Worm (Caenorhabditis elegans): ENCODE results near the gene ugt-30.

DNA sequence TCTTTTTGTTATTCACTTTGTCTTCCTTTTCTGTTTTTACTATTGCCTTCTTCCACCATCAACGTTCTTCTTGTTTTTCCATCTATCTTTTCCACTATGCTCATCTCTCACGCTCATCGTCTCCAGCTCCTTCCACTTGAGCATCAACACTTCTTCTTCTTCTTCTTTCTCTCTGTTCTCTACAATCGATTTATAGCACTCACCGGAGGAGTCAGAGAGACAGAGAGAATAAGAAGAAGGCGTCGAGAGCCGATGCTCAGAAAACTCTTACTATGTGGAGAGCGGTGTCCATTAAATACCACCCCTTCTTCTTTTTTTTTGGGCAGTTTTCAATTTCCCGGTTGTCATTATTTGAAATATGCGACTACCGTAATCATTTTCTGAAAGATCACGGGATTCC, 50.2 kb downstream of the ugt-30 start:
- TF ChIP-seq ZK546.5 (tag; optimal IDR thresholded peaks at IDR 0.05) (no peak), ces-1 (GFP tag; optimal IDR thresholded peaks at IDR 0.05) (no peak), nhr-76 (tag; optimal IDR thresholded peaks at IDR 0.05) (no peak), lin-15B (tag; optimal IDR thresholded peaks at IDR 0.05) (no peak), zag-1 (tag; optimal IDR thresholded peaks at IDR 0.05) (no peak), fos-1 (tag; optimal IDR thresholded peaks at IDR 0.05) (no peak)

All from whole organism, L4 larva.